Worm (Caenorhabditis elegans) whole organism, mixed stage, embryonic: ENCODE results near the gene R09H3.3.

ENCODE experiments used
- M03D4.4 ChIP-seq: sonication (generic microtip); optimal IDR thresholded peaks from 2 replicates; lab custom pipeline; 2017; ENCODE audit warnings: mild to moderate bottlenecking, missing genetic modification characterization, missing compliant biosample characterization
- bed-3 ChIP-seq: fragments of 200-800 bp; sonication (Bioruptor generic); optimal IDR thresholded peaks from 3 replicates; lab custom pipeline; 2018; ENCODE audit warnings: mild to moderate bottlenecking, missing genetic modification characterization, moderate library complexity, missing compliant biosample characterization
- blmp-1 ChIP-seq: fragments of 150-350 bp; optimal IDR thresholded peaks from 2 replicates; lab custom pipeline; 2014; ENCODE audit warnings: missing biosample characterization, missing genetic modification characterization
- ceh-39 ChIP-seq: fragments of 150-350 bp; optimal IDR thresholded peaks from 2 replicates; lab custom pipeline; 2014; ENCODE audit warnings: missing biosample characterization, missing genetic modification characterization
- ceh-43 ChIP-seq: fragments of 200-800 bp; sonication (Bioruptor generic); optimal IDR thresholded peaks from 2 replicates; lab custom pipeline; 2018; ENCODE audit warnings: mild to moderate bottlenecking, missing genetic modification characterization, moderate library complexity, missing compliant biosample characterization
- ceh-83 ChIP-seq: fragments of 200-800 bp; sonication (Bioruptor generic); optimal IDR thresholded peaks from 2 replicates; lab custom pipeline; 2018; ENCODE audit warnings: mild to moderate bottlenecking, missing genetic modification characterization, missing compliant biosample characterization
- ces-1 ChIP-seq: fragments of 150-350 bp; optimal IDR thresholded peaks from 2 replicates; lab custom pipeline; 2014; ENCODE audit warnings: missing biosample characterization, missing genetic modification reagents, missing genetic modification characterization
- cnd-1 ChIP-seq: fragments of 200-800 bp; sonication (Bioruptor generic); optimal IDR thresholded peaks from 2 replicates; lab custom pipeline; 2018; ENCODE audit warnings: mild to moderate bottlenecking, missing genetic modification characterization, missing compliant biosample characterization
- drap-1 ChIP-seq: fragments of 200-800 bp; sonication (Bioruptor generic); optimal IDR thresholded peaks from 3 replicates; lab custom pipeline; 2018; ENCODE audit warnings: mild to moderate bottlenecking, missing genetic modification characterization, missing compliant biosample characterization
- elt-1 ChIP-seq: sonication (generic microtip); optimal IDR thresholded peaks from 2 replicates; lab custom pipeline; 2017; ENCODE audit warnings: missing genetic modification characterization, mild to moderate bottlenecking, missing compliant biosample characterization, antibody characterized with exemption, moderate library complexity, borderline replicate concordance; ENCODE audit not compliant: insufficient read depth
- elt-3 ChIP-seq: fragments of 150-350 bp; optimal IDR thresholded peaks from 2 replicates; lab custom pipeline; 2014; ENCODE audit warnings: missing biosample characterization, missing genetic modification characterization
- flh-1 ChIP-seq: fragments of 200-800 bp; sonication (Bioruptor generic); optimal IDR thresholded peaks from 2 replicates; lab custom pipeline; 2018; ENCODE audit warnings: mild to moderate bottlenecking, missing genetic modification characterization, moderate library complexity, missing compliant biosample characterization
- ham-2 ChIP-seq: fragments of 200-800 bp; sonication (Bioruptor generic); optimal IDR thresholded peaks from 2 replicates; lab custom pipeline; 2018; ENCODE audit warnings: mild to moderate bottlenecking, missing genetic modification characterization, missing compliant biosample characterization
- hlh-1 ChIP-seq: fragments of 150-350 bp; optimal IDR thresholded peaks from 2 replicates; lab custom pipeline; 2014; ENCODE audit warnings: missing biosample characterization, missing genetic modification reagents, missing genetic modification characterization
- lin-13 ChIP-seq: fragments of 150-350 bp; optimal IDR thresholded peaks from 2 replicates; lab custom pipeline; 2014; ENCODE audit warnings: missing biosample characterization, missing genetic modification characterization
- lin-32 ChIP-seq: fragments of 200-800 bp; sonication (Bioruptor generic); optimal IDR thresholded peaks from 2 replicates; lab custom pipeline; 2018; ENCODE audit warnings: mild to moderate bottlenecking, missing genetic modification characterization, missing compliant biosample characterization
- lsy-2 ChIP-seq: fragments of 150-350 bp; optimal IDR thresholded peaks from 2 replicates; lab custom pipeline; 2014; ENCODE audit warnings: missing biosample characterization, missing genetic modification characterization
- mab-5 ChIP-seq: fragments of 150-350 bp; optimal IDR thresholded peaks from 2 replicates; lab custom pipeline; 2014; ENCODE audit warnings: missing biosample characterization, missing genetic modification characterization
- mep-1 ChIP-seq: fragments of 150-350 bp; optimal IDR thresholded peaks from 2 replicates; lab custom pipeline; 2017; ENCODE audit warnings: missing biosample characterization, missing genetic modification reagents, missing genetic modification characterization, inconsistent platforms
- mls-2 ChIP-seq: sonication (generic microtip); optimal IDR thresholded peaks from 2 replicates; lab custom pipeline; 2016; ENCODE audit warnings: mild to moderate bottlenecking, missing genetic modification characterization, moderate library complexity, missing compliant biosample characterization
- nhr-12 ChIP-seq: fragments of 150-350 bp; optimal IDR thresholded peaks from 2 replicates; lab custom pipeline; 2014; ENCODE audit warnings: missing biosample characterization, missing genetic modification characterization
- nhr-2 ChIP-seq: fragments of 150-350 bp; optimal IDR thresholded peaks from 2 replicates; lab custom pipeline; 2014; ENCODE audit warnings: missing biosample characterization, missing genetic modification characterization
- nhr-237 ChIP-seq: fragments of 150-350 bp; optimal IDR thresholded peaks from 2 replicates; lab custom pipeline; 2014; ENCODE audit warnings: missing biosample characterization, missing genetic modification characterization
- nhr-28 ChIP-seq: fragments of 150-350 bp; optimal IDR thresholded peaks from 2 replicates; lab custom pipeline; 2014; ENCODE audit warnings: missing biosample characterization, missing genetic modification characterization
- nhr-76 ChIP-seq: sonication (generic microtip); optimal IDR thresholded peaks from 2 replicates; lab custom pipeline; 2017; ENCODE audit warnings: missing biosample characterization, missing genetic modification characterization
- pha-4 ChIP-seq: fragments of 150-350 bp; optimal IDR thresholded peaks from 2 replicates; lab custom pipeline; 2018; ENCODE audit warnings: missing biosample characterization, missing genetic modification reagents, missing genetic modification characterization
- sem-2 ChIP-seq: fragments of 200-800 bp; sonication (Bioruptor generic); optimal IDR thresholded peaks from 2 replicates; lab custom pipeline; 2018; ENCODE audit warnings: mild to moderate bottlenecking, missing genetic modification characterization, missing compliant biosample characterization
- snpc-4 ChIP-seq: fragments of 150-350 bp; optimal IDR thresholded peaks from 2 replicates; lab custom pipeline; 2014; ENCODE audit warnings: missing biosample characterization, missing genetic modification characterization
- sptf-1 ChIP-seq: sonication (generic microtip); optimal IDR thresholded peaks from 2 replicates; lab custom pipeline; 2017; ENCODE audit warnings: mild to moderate bottlenecking, missing genetic modification characterization, moderate library complexity, missing compliant biosample characterization
- tbx-8 ChIP-seq: fragments of 200-800 bp; sonication (Bioruptor generic); optimal IDR thresholded peaks from 2 replicates; lab custom pipeline; 2018; ENCODE audit warnings: mild to moderate bottlenecking, missing genetic modification characterization, moderate library complexity, missing compliant biosample characterization
- unc-120 ChIP-seq: sonication (generic microtip); optimal IDR thresholded peaks from 2 replicates; lab custom pipeline; 2017; ENCODE audit warnings: missing genetic modification characterization, missing compliant biosample characterization; ENCODE audit not compliant: poor library complexity, severe bottlenecking
- unc-39 ChIP-seq: fragments of 150-350 bp; optimal IDR thresholded peaks from 2 replicates; lab custom pipeline; 2014; ENCODE audit warnings: missing biosample characterization, missing genetic modification characterization
- unc-62 ChIP-seq: fragments of 150-350 bp; optimal IDR thresholded peaks from 2 replicates; lab custom pipeline; 2014; ENCODE audit warnings: missing biosample characterization, missing genetic modification reagents, missing genetic modification characterization
- zip-8 ChIP-seq: fragments of 150-350 bp; optimal IDR thresholded peaks from 2 replicates; lab custom pipeline; 2014; ENCODE audit warnings: missing biosample characterization, missing genetic modification characterization
- ztf-11 ChIP-seq: fragments of 150-350 bp; optimal IDR thresholded peaks from 2 replicates; lab custom pipeline; 2014; ENCODE audit warnings: missing biosample characterization, missing genetic modification characterization

Gene R09H3.3

DNA sequence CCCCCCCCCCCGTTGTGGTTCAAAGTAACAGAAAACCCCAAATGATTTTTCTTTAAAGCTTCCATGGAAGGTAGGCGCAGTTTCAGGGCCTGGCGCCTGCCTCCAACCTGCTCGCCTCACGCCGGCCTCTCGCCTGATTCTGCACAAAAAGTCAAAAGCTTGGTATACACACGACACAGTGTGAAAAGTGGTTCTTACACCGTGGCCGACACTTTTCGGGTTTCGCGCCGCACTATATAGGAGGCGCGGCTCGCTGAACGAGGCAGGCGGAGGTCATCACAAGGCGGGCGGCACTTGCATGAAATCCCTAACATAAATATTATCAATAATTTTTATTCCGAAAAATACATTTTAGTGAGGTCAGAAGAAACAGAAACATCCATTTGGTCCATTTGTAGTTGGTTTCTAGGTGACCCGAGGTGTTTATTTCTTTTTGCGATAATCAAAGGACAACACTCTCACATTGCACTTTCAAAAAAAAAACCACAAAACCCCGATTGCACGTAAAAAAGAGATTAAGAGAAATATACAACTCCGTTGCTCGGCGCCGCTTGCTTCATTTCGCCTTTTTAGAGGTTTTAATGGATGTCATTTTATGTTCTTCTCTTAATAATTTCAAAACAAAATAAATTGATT lies 37.6 kb downstream of the R09H3.3 start, which contains the start of gene ZK380.2:
TSS of gene ZK380.2 (plus strand) at position 586 of the 636 bp plus-strand sequence.
- TF ChIP-seq lsy-2: no peak
- TF ChIP-seq ceh-43 (GFP tag; lab: Kevin White, UChicago): no peak
- no peak for TF ChIP-seq nhr-76 (tag; lab: Kevin White, UChicago)
- TF ChIP-seq mep-1 (tag; lab: Kevin White, UChicago): no peak
- TF ChIP-seq bed-3 (GFP tag; lab: Kevin White, UChicago): no peak
- no peak for TF ChIP-seq M03D4.4 (tag; lab: Kevin White, UChicago)
- TF ChIP-seq lin-32: no peak
- no peak for TF ChIP-seq sptf-1 (tag; lab: Kevin White, UChicago)
- TF ChIP-seq ham-2 (GFP tag; lab: Kevin White, UChicago): no peak
- TF ChIP-seq pha-4 (tag; lab: Kevin White, UChicago): no peak
- no peak for TF ChIP-seq sem-2
- TF ChIP-seq ces-1 (GFP tag; lab: Kevin White, UChicago): no peak
- no peak for TF ChIP-seq nhr-12 (tag; lab: Kevin White, UChicago)

DNA sequence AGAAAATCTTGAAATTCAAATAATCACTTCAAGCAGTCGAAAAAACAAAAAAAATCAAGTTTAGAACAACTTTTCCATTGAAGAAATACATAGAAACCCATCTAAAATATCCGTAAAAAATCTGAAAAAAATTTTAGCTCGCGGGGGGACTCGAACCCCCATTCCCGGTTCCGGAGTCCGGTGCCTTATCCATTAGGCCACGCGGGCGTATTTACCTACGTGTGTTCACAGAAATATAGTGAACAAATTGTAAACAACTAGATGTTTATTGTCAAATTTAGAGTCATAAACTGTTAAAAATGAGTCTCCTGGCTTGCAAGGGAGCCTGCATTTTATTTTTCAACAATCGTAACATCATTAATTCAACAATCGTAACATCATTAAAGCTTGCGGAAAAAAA lies 38.9 kb downstream of the R09H3.3 start:
- TF ChIP-seq flh-1 (GFP tag; lab: Kevin White, UChicago) (no peak), cnd-1 (tag; lab: Kevin White, UChicago) (no peak), mab-5 (tag; lab: Kevin White, UChicago) (no peak), sptf-1 (tag; lab: Kevin White, UChicago) (no peak), mls-2 (tag; lab: Kevin White, UChicago) (no peak), drap-1 (GFP tag; lab: Kevin White, UChicago) (no peak), ztf-11 (tag; lab: Kevin White, UChicago) (no peak), zip-8 (tag; lab: Kevin White, UChicago) (no peak), hlh-1 (tag; lab: Kevin White, UChicago) (no peak), nhr-12 (tag; lab: Kevin White, UChicago) (no peak)

DNA sequence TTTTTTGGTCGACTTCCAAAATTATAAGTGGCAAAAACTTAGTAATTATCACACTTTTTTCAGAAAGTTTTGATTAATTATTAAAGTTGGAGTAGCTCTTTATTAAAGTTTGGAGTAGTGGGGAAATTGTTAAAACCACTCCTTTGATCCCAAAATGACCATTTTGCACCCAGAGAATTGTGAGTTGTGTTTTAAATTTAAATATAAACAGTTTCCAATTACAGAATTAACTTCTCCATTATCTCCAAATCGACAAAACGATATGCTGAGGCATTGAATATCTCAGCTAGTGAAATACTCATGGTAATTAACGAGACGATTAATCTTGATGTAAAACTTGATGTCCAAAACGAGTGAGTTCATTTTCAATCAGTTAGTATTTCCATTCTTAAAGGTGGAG lies 40.8 kb downstream of the R09H3.3 start, which contains the start of gene fbxb-58:
TSS of gene fbxb-58 (plus strand) at position 301 of the 400 bp plus-strand sequence.
- TF ChIP-seq ham-2 (GFP tag; lab: Kevin White, UChicago): no peak
- TF ChIP-seq lin-13 (tag; lab: Kevin White, UChicago): no peak
- TF ChIP-seq flh-1 (GFP tag; lab: Kevin White, UChicago): no peak
- TF ChIP-seq bed-3 (GFP tag; lab: Kevin White, UChicago): no peak
- TF ChIP-seq pha-4 (tag; lab: Kevin White, UChicago): no peak
- no peak for TF ChIP-seq unc-120
- TF ChIP-seq unc-39 (tag; lab: Kevin White, UChicago): no peak
- no peak for TF ChIP-seq zip-8 (tag; lab: Kevin White, UChicago)
- no peak for TF ChIP-seq lin-32
- no peak for TF ChIP-seq elt-3 (tag; lab: Kevin White, UChicago)
- no peak for TF ChIP-seq sptf-1 (tag; lab: Kevin White, UChicago)
- no peak for TF ChIP-seq nhr-12 (tag; lab: Kevin White, UChicago)
- no peak for TF ChIP-seq lsy-2
- no peak for TF ChIP-seq mab-5 (tag; lab: Kevin White, UChicago)
- no peak for TF ChIP-seq sem-2
- no peak for TF ChIP-seq nhr-237 (tag; lab: Kevin White, UChicago)

- TF ChIP-seq ham-2 (GFP tag; lab: Kevin White, UChicago) (no peak), flh-1 (GFP tag; lab: Kevin White, UChicago) (no peak), ces-1 (GFP tag; lab: Kevin White, UChicago) (peak; percentile 86), elt-1 (tag; lab: Kevin White, UChicago) (no peak), hlh-1 (tag; lab: Kevin White, UChicago) (peak; percentile 67), ceh-43 (GFP tag; lab: Kevin White, UChicago) (no peak), sptf-1 (tag; lab: Kevin White, UChicago) (peak; percentile 88), elt-3 (tag; lab: Kevin White, UChicago) (peak; percentile 67), blmp-1 (tag; lab: Kevin White, UChicago) (peak; percentile 55), snpc-4 (tag; lab: Kevin White, UChicago) (no peak), nhr-76 (tag; lab: Kevin White, UChicago) (no peak), nhr-12 (tag; lab: Kevin White, UChicago) (no peak), ceh-39 (tag; lab: Kevin White, UChicago) (peak; percentile 84), unc-39 (tag; lab: Kevin White, UChicago) (no peak), lin-32 (peak; percentile 0), M03D4.4 (tag; lab: Kevin White, UChicago) (peak; percentile 73), unc-120 (peak; percentile 85), mep-1 (tag; lab: Kevin White, UChicago) (peak; percentile 91), pha-4 (tag; lab: Kevin White, UChicago) (peak; percentile 71), drap-1 (GFP tag; lab: Kevin White, UChicago) (peak; percentile 86), unc-62 (GFP tag; lab: Kevin White, UChicago) (peak; percentile 46), lsy-2 (peak; percentile 75), bed-3 (GFP tag; lab: Kevin White, UChicago) (no peak), mls-2 (tag; lab: Kevin White, UChicago) (peak; percentile 66), mab-5 (tag; lab: Kevin White, UChicago) (peak; percentile 76), zip-8 (tag; lab: Kevin White, UChicago) (no peak), tbx-8 (GFP tag; lab: Kevin White, UChicago) (peak; percentile 45), cnd-1 (tag; lab: Kevin White, UChicago) (peak; percentile 69), nhr-2 (tag; lab: Kevin White, UChicago) (peak; percentile 37), nhr-28 (peak; percentile 10), nhr-237 (tag; lab: Kevin White, UChicago) (peak; percentile 98), ztf-11 (tag; lab: Kevin White, UChicago) (peak; percentile 48), ceh-83 (GFP tag; lab: Kevin White, UChicago) (no peak), lin-13 (tag; lab: Kevin White, UChicago) (peak; percentile 36), sem-2 (no peak)
These were observed 41.6 kb downstream of the R09H3.3 start for ce11 chrX:1627013-1627412.
